Worm (Caenorhabditis elegans) whole organism, late embryonic: ENCODE data around the gene R09H10.6.
A peak's percentile ranks its signal among the peaks of the same experiment; 100 is the strongest.

ENCODE experiments used
- C38D4.7 ChIP-seq: fragments of 200-800 bp; sonication (Bioruptor generic); optimal IDR thresholded peaks from 2 replicates; lab custom pipeline; 2018; ENCODE audit warnings: mild to moderate bottlenecking, missing genetic modification characterization, moderate library complexity, missing compliant biosample characterization
- T23F11.4 ChIP-seq: fragments of 200-800 bp; sonication (Bioruptor generic); optimal IDR thresholded peaks from 2 replicates; lab custom pipeline; 2018; ENCODE audit warnings: mild to moderate bottlenecking, missing genetic modification characterization, missing compliant biosample characterization
- Y22D7AL.16 ChIP-seq: sonication (generic microtip); optimal IDR thresholded peaks from 2 replicates; lab custom pipeline; 2016; ENCODE audit warnings: missing genetic modification characterization, missing compliant biosample characterization
- ama-1 ChIP-seq: fragments of 150-350 bp; optimal IDR thresholded peaks from 2 replicates; lab custom pipeline; 2014
- ceh-19 ChIP-seq: fragments of 200-800 bp; sonication (Bioruptor generic); optimal IDR thresholded peaks from 2 replicates; lab custom pipeline; 2018; ENCODE audit warnings: mild to moderate bottlenecking, missing genetic modification characterization, missing compliant biosample characterization
- ceh-2 ChIP-seq: sonication (generic microtip); optimal IDR thresholded peaks from 2 replicates; lab custom pipeline; 2016; ENCODE audit warnings: missing genotype, missing genetic modification characterization, missing compliant biosample characterization
- ceh-22 ChIP-seq: sonication (generic microtip); optimal IDR thresholded peaks from 2 replicates; lab custom pipeline; 2017; ENCODE audit warnings: missing biosample characterization, missing genetic modification characterization
- ceh-24 ChIP-seq: sonication (generic microtip); optimal IDR thresholded peaks from 2 replicates; lab custom pipeline; 2016; ENCODE audit warnings: mild to moderate bottlenecking, missing genetic modification characterization, missing compliant biosample characterization
- ceh-30 ChIP-seq: fragments of 150-350 bp; optimal IDR thresholded peaks from 2 replicates; lab custom pipeline; 2014; ENCODE audit warnings: missing biosample characterization, missing genetic modification characterization
- ceh-31 ChIP-seq: sonication (generic microtip); optimal IDR thresholded peaks from 2 replicates; lab custom pipeline; 2016; ENCODE audit warnings: missing genetic modification characterization, missing compliant biosample characterization
- ceh-34 ChIP-seq: sonication (generic microtip); optimal IDR thresholded peaks from 2 replicates; lab custom pipeline; 2016; ENCODE audit warnings: mild to moderate bottlenecking, missing genetic modification characterization, missing compliant biosample characterization
- ceh-48 ChIP-seq: sonication (generic microtip); optimal IDR thresholded peaks from 2 replicates; lab custom pipeline; 2016; ENCODE audit warnings: missing genetic modification characterization, inconsistent platforms, missing compliant biosample characterization
- ceh-6 ChIP-seq: fragments of 200-800 bp; sonication (Bioruptor generic); optimal IDR thresholded peaks from 2 replicates; lab custom pipeline; 2018; ENCODE audit warnings: mild to moderate bottlenecking, missing genetic modification characterization, missing compliant biosample characterization
- che-1 ChIP-seq: sonication (generic microtip); optimal IDR thresholded peaks from 2 replicates; lab custom pipeline; 2016; ENCODE audit warnings: mild to moderate bottlenecking, missing genetic modification characterization, missing compliant biosample characterization
- dmd-4 ChIP-seq: sonication (generic microtip); optimal IDR thresholded peaks from 2 replicates; lab custom pipeline; 2016; ENCODE audit warnings: borderline replicate concordance, missing genetic modification characterization, missing compliant biosample characterization
- dve-1 ChIP-seq: sonication (generic microtip); optimal IDR thresholded peaks from 2 replicates; lab custom pipeline; 2017; ENCODE audit warnings: antibody characterized with exemption, mild to moderate bottlenecking, missing genetic modification characterization, missing compliant biosample characterization
- hlh-15 ChIP-seq: sonication (generic microtip); optimal IDR thresholded peaks from 2 replicates; lab custom pipeline; 2016; ENCODE audit warnings: missing genetic modification characterization, missing compliant biosample characterization
- hlh-30 ChIP-seq: sonication (generic microtip); optimal IDR thresholded peaks from 2 replicates; lab custom pipeline; 2017; ENCODE audit warnings: antibody characterized with exemption, missing genetic modification characterization, missing compliant biosample characterization; ENCODE audit not compliant: insufficient read depth
- hlh-6 ChIP-seq: sonication (generic microtip); optimal IDR thresholded peaks from 2 replicates; lab custom pipeline; 2016; ENCODE audit warnings: missing genotype, missing genetic modification characterization, missing compliant biosample characterization
- madf-2 ChIP-seq: sonication (generic microtip); optimal IDR thresholded peaks from 2 replicates; lab custom pipeline; 2017; ENCODE audit warnings: missing genetic modification characterization, missing compliant biosample characterization
- nfya-1 ChIP-seq: sonication (generic microtip); optimal IDR thresholded peaks from 2 replicates; lab custom pipeline; 2017; ENCODE audit warnings: missing genetic modification characterization, mild to moderate bottlenecking, missing compliant biosample characterization, antibody characterized with exemption, moderate library complexity
- nhr-11 ChIP-seq: fragments of 150-350 bp; optimal IDR thresholded peaks from 2 replicates; lab custom pipeline; 2014; ENCODE audit warnings: missing biosample characterization, missing genetic modification characterization
- nhr-232 ChIP-seq: sonication (generic microtip); optimal IDR thresholded peaks from 2 replicates; lab custom pipeline; 2016; ENCODE audit warnings: missing genetic modification characterization, missing compliant biosample characterization
- pat-9 ChIP-seq: fragments of 200-800 bp; sonication (Bioruptor generic); optimal IDR thresholded peaks from 2 replicates; lab custom pipeline; 2018; ENCODE audit warnings: mild to moderate bottlenecking, missing genetic modification characterization, moderate library complexity, missing compliant biosample characterization
- pha-2 ChIP-seq: sonication (generic microtip); optimal IDR thresholded peaks from 2 replicates; lab custom pipeline; 2017; ENCODE audit warnings: mild to moderate bottlenecking, missing genetic modification characterization, missing compliant biosample characterization
- pha-4 ChIP-seq: fragments of 150-350 bp; optimal IDR thresholded peaks from 2 replicates; lab custom pipeline; 2018; ENCODE audit warnings: missing biosample characterization, missing genetic modification reagents, missing genetic modification characterization
- ref-2 ChIP-seq: sonication (generic microtip); optimal IDR thresholded peaks from 2 replicates; lab custom pipeline; 2016; ENCODE audit warnings: missing genetic modification characterization, missing compliant biosample characterization
- rnt-1 ChIP-seq: sonication (generic microtip); optimal IDR thresholded peaks from 2 replicates; lab custom pipeline; 2016; ENCODE audit warnings: missing genetic modification characterization, missing compliant biosample characterization
- syd-9 ChIP-seq: sonication (generic microtip); optimal IDR thresholded peaks from 2 replicates; lab custom pipeline; 2016; ENCODE audit warnings: mild to moderate bottlenecking, missing genetic modification characterization, moderate library complexity, missing compliant biosample characterization
- tbx-7 ChIP-seq: sonication (generic microtip); optimal IDR thresholded peaks from 2 replicates; lab custom pipeline; 2016; ENCODE audit warnings: missing genotype, missing genetic modification characterization, missing compliant biosample characterization
- unc-3 ChIP-seq, 2 experiments: fragments of 200-800 bp in 1 of 2; sonication (Bioruptor generic) in 1 of 2; sonication (generic microtip) in 1 of 2; conservative IDR thresholded peaks in 1 of 2; optimal IDR thresholded peaks in 1 of 2; 2 replicates each; pipeline versions ENCODE4 v1.3.6 to Lab custom; 2016 to 2022; ENCODE audit warnings: missing compliant biosample characterization in 2 of 2, missing genetic modification characterization in 2 of 2, missing genetic modification reagents in 1 of 2
- unc-42 ChIP-seq: sonication (generic microtip); optimal IDR thresholded peaks from 2 replicates; lab custom pipeline; 2016; ENCODE audit warnings: missing genotype, missing genetic modification characterization, missing compliant biosample characterization
- unc-86 ChIP-seq: sonication (generic microtip); optimal IDR thresholded peaks from 2 replicates; lab custom pipeline; 2016; ENCODE audit warnings: missing genetic modification characterization, missing compliant biosample characterization
- zip-5 ChIP-seq: sonication (generic microtip); optimal IDR thresholded peaks from 2 replicates; lab custom pipeline; 2016; ENCODE audit warnings: missing genetic modification characterization, missing compliant biosample characterization
- ztf-16 ChIP-seq: sonication (generic microtip); optimal IDR thresholded peaks from 2 replicates; lab custom pipeline; 2017; ENCODE audit warnings: missing genetic modification characterization, missing compliant biosample characterization

Gene R09H10.6

DNA sequence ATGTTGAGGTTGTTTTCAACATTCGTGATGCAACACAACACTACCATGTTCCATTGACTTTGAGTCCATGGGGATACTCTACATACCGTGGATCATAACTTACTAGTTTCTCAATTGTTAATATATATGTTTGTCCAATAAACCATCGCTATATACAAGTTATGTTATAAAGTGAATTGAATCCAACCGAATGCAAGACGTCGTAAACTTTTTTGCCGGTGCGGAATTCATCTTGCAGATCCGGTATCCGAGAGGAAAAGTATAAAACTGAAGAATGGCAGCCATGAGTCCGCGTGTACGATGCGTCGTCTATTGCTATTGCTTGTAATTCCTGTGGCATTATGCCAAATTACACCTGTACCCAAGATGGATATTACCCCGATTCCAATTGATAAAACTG lies at the start of gene R09H10.6:
R09H10.6 (plus strand) TSS at position 301 of the 400 bp plus-strand sequence.
- TF ChIP-seq madf-2 (tag; lab: Kevin White, UChicago), result no peak
- TF ChIP-seq ceh-30 (tag; lab: Kevin White, UChicago), result no peak
- TF ChIP-seq pat-9 (tag; lab: Kevin White, UChicago), result no peak
- TF ChIP-seq ref-2 (tag; lab: Kevin White, UChicago), result no peak
- TF ChIP-seq zip-5 (tag; lab: Kevin White, UChicago), result no peak
- TF ChIP-seq hlh-30, result no peak
- no peak for TF ChIP-seq che-1 (tag; lab: Kevin White, UChicago)
- TF ChIP-seq nfya-1, result no peak
- TF ChIP-seq C38D4.7 (GFP tag; lab: Kevin White, UChicago), result no peak
- no peak for TF ChIP-seq dmd-4 (tag; lab: Kevin White, UChicago)
- TF ChIP-seq ceh-24 (tag; lab: Kevin White, UChicago), result no peak
- no peak for TF ChIP-seq ceh-19 (GFP tag; lab: Kevin White, UChicago)
- no peak for TF ChIP-seq Y22D7AL.16 (tag; lab: Kevin White, UChicago)
- no peak for TF ChIP-seq pha-4 (tag; lab: Kevin White, UChicago)
- TF ChIP-seq syd-9 (tag; lab: Kevin White, UChicago), result no peak
- TF ChIP-seq pha-2 (tag; lab: Kevin White, UChicago), result no peak
- no peak for TF ChIP-seq ceh-22 (tag; lab: Kevin White, UChicago)
- no peak for TF ChIP-seq ama-1 (lab: Kevin White, UChicago)
- TF ChIP-seq, all 69 proteins: peak for 0

DNA sequence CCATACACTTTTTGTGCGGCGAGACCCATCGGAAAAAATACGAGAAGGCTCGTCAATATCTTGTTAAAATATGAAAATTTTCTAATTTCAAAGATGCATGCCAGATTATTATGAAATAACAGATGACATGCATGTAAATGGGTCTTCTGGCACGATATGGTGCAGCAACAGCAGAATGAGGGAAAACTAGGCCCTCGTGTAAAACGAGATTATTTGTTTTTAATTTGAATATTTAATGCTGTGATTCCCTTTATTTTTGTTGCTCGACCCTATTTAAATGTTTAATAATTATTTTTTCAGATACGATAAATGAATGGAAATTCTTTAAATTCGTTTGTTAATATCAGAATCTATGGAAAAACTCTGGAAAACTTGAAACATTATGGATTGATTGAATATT lies 46.8 kb upstream of the R09H10.6 start, which contains the start of gene him-8:
him-8 (plus strand) TSS at position 301 of the 400 bp plus-strand sequence.
- TF ChIP-seq unc-3 (GFP tag; conservative IDR thresholded peaks at IDR 0.05; lab: Robert Waterston, UW) (no peak), unc-3 (tag; optimal IDR thresholded peaks at IDR 0.05; lab: Kevin White, UChicago) (no peak), Y22D7AL.16 (tag; lab: Kevin White, UChicago) (no peak), T23F11.4 (no peak), pha-4 (tag; lab: Kevin White, UChicago) (no peak)

DNA sequence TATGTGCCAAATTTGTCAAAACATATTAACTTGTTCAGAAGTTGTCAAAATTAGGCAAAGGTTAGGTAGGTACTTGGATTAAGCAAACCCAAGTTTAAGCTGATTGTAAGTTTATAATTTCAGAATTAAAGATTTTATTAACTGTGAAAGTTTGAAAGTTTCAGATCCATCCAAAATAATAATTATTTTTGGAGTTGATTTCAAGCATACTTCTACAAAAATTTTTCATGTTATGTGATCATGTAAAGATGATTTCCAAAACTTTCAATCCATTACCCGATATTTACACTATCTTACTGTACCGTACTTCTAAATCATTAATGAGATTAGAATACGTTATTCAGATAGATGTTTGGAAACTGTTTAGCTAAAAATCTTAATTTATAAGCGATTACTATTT lies 43.8 kb upstream of the R09H10.6 start:
- TF ChIP-seq ceh-22 (tag; lab: Kevin White, UChicago) (no peak), zip-5 (tag; lab: Kevin White, UChicago) (no peak), ceh-31 (no peak), nfya-1 (no peak), ztf-16 (tag; lab: Kevin White, UChicago) (no peak), hlh-15 (tag; lab: Kevin White, UChicago) (no peak), ceh-24 (tag; lab: Kevin White, UChicago) (no peak), unc-3 (GFP tag; conservative IDR thresholded peaks at IDR 0.05; lab: Robert Waterston, UW) (no peak), unc-3 (tag; optimal IDR thresholded peaks at IDR 0.05; lab: Kevin White, UChicago) (no peak), nhr-11 (tag; lab: Kevin White, UChicago) (no peak), nhr-232 (tag; lab: Kevin White, UChicago) (no peak), Y22D7AL.16 (tag; lab: Kevin White, UChicago) (no peak), hlh-6 (no peak), unc-42 (tag; lab: Kevin White, UChicago) (no peak)
- TF ChIP-seq, all 69 proteins: peak for 0

DNA sequence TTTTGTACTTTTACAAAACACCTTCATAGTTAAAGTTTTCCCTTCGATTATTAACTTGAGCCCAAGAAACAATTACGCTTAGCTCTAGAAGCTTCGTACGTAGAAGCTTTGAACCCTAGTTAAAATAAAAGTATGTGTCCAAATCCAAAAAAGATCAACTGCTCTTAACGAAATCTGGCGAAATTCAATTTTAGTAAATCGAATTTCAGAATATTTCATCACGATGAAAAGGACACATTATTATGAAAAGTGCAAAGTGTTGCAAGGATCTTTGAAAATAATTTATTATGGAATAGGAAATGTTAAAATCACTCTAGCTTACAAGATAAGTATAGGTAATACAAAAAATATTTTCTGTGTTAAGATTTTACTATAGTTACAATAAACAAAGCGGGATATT lies 43.1 kb upstream of the R09H10.6 start:
- no peak for TF ChIP-seq ref-2 (tag; lab: Kevin White, UChicago)
- TF ChIP-seq tbx-7 (tag; lab: Kevin White, UChicago), result no peak
- TF ChIP-seq unc-42 (tag; lab: Kevin White, UChicago), result peak; percentile 10
- TF ChIP-seq ceh-48 (tag; lab: Kevin White, UChicago), result no peak
- no peak for TF ChIP-seq ceh-6 (GFP tag; lab: Kevin White, UChicago)

DNA sequence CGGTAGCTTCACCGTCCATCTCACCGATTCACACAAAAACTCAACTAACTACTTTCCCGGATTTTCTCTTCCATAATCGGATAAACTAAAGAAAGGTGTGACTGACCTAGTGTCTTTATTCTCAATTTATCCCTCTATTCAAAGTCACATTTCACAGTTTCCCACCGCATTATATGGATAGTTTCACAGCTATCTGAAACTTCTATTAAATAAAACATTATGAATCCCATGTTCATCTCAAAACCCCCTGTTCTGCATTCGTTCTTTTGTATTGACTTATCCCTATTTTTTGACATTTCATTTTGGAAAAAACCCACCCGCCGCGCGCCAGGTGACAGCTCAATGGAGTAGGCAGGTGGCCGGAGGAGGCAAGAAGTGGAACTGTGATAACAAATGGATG lies 40.6 kb upstream of the R09H10.6 start:
- TF ChIP-seq pha-2 (tag; lab: Kevin White, UChicago), result no peak
- no peak for TF ChIP-seq rnt-1 (tag; lab: Kevin White, UChicago)
- no peak for TF ChIP-seq ceh-34 (tag; lab: Kevin White, UChicago)
- TF ChIP-seq che-1 (tag; lab: Kevin White, UChicago), result no peak
- TF ChIP-seq tbx-7 (tag; lab: Kevin White, UChicago), result no peak
- no peak for TF ChIP-seq dve-1
- no peak for TF ChIP-seq ceh-2 (tag; lab: Kevin White, UChicago)
- no peak for TF ChIP-seq unc-86 (tag; lab: Kevin White, UChicago)
